Fruit fly (Drosophila melanogaster) whole organism, wandering third instar larva: Measurements from ENCODE around the gene Dronc.

Experiments
- Abd-B ChIP-seq: fragments of >200 bp; optimal IDR thresholded peaks from 2 replicates; lab custom pipeline; 2017; ENCODE audit warnings: missing biosample characterization, missing genetic modification characterization
- CG9705 ChIP-seq: fragments of 200-800 bp; sonication (Bioruptor generic); optimal IDR thresholded peaks from 2 replicates; lab custom pipeline; 2018; ENCODE audit warnings: missing biosample characterization, mild to moderate bottlenecking, missing genetic modification characterization
- CrebA ChIP-seq: fragments of 200-800 bp; sonication (Bioruptor generic); optimal IDR thresholded peaks from 2 replicates; lab custom pipeline; 2016; ENCODE audit warnings: missing biosample characterization, mild to moderate bottlenecking, missing genetic modification characterization, borderline replicate concordance
- Dfd ChIP-seq: fragments of >200 bp; optimal IDR thresholded peaks from 2 replicates; lab custom pipeline; 2017; ENCODE audit warnings: missing biosample characterization, missing genetic modification characterization
- Dif ChIP-seq: fragments of 200-275, 200-300 bp; sonication (Bioruptor generic); optimal IDR thresholded peaks from 2 replicates; lab custom pipeline; 2018; ENCODE audit warnings: missing biosample characterization, missing genetic modification characterization; ENCODE audit not compliant: partially characterized antibody
- GATAd ChIP-seq: sonication (Bioruptor generic); optimal IDR thresholded peaks from 2 replicates; lab custom pipeline; 2016; ENCODE audit warnings: missing biosample characterization, missing genetic modification characterization
- HLH106 ChIP-seq: fragments of 200-800 bp; optimal IDR thresholded peaks from 3 replicates; lab custom pipeline; 2019; ENCODE audit warnings: missing biosample characterization, mild to moderate bottlenecking, missing genetic modification characterization, moderate library complexity
- Hnf4 ChIP-seq: fragments of 200-800 bp; sonication (Bioruptor generic); optimal IDR thresholded peaks from 2 replicates; lab custom pipeline; 2016; ENCODE audit warnings: missing biosample characterization, mild to moderate bottlenecking, missing genetic modification characterization
- Hr78 ChIP-seq: fragments of >200 bp; optimal IDR thresholded peaks from 2 replicates; lab custom pipeline; 2017; ENCODE audit warnings: missing biosample characterization, missing genetic modification characterization
- Hr83 ChIP-seq: fragments of 200-300 bp; sonication (Bioruptor generic); optimal IDR thresholded peaks from 2 replicates; lab custom pipeline; 2016; ENCODE audit warnings: missing biosample characterization, mild to moderate bottlenecking, missing genetic modification characterization, moderate library complexity; ENCODE audit not compliant: poor library complexity, severe bottlenecking
- Jra ChIP-seq: sonication (Bioruptor generic); optimal IDR thresholded peaks from 2 replicates; lab custom pipeline; 2016; ENCODE audit warnings: missing biosample characterization, missing genetic modification characterization
- Mio ChIP-seq: sonication (Bioruptor generic); optimal IDR thresholded peaks from 2 replicates; lab custom pipeline; 2016; ENCODE audit warnings: missing biosample characterization, missing genetic modification characterization
- Myc ChIP-seq: fragments of >200 bp; optimal IDR thresholded peaks from 2 replicates; lab custom pipeline; 2017
- N ChIP-seq: fragments of >200 bp; optimal IDR thresholded peaks from 2 replicates; lab custom pipeline; 2018; ENCODE audit warnings: missing biosample characterization, missing external identifiers, missing genetic modification characterization
- OdsH ChIP-seq: fragments of 200-800 bp; sonication (Bioruptor generic); optimal IDR thresholded peaks from 2 replicates; lab custom pipeline; 2016; ENCODE audit warnings: missing biosample characterization, mild to moderate bottlenecking, missing genetic modification characterization
- Rel ChIP-seq, 2 experiments: fragments of 200-800 bp; sonication (Bioruptor generic) in 1 of 2; optimal IDR thresholded peaks; 2 replicates in 1 of 2; 3 replicates in 1 of 2; lab custom pipeline; 2016 to 2019; ENCODE audit warnings: mild to moderate bottlenecking in 2 of 2, missing biosample characterization in 2 of 2, missing genetic modification characterization in 2 of 2, moderate library complexity in 1 of 2
- Sp1 ChIP-seq: fragments of 200-800 bp; sonication (Bioruptor generic); optimal IDR thresholded peaks from 3 replicates; lab custom pipeline; 2019; ENCODE audit warnings: missing biosample characterization, mild to moderate bottlenecking, missing genetic modification characterization, moderate library complexity
- Vsx2 ChIP-seq: fragments of 200-300, 225-300 bp; sonication (Bioruptor generic); optimal IDR thresholded peaks from 2 replicates; lab custom pipeline; 2018; ENCODE audit warnings: missing biosample characterization, missing genetic modification characterization; ENCODE audit not compliant: partially characterized antibody
- dl ChIP-seq, 2 experiments: fragments of 175-275, 200-275 bp in 1 of 2; fragments of 200-275 bp in 1 of 2; sonication (Bioruptor generic); optimal IDR thresholded peaks; lab custom pipeline; 2018; ENCODE audit warnings: mild to moderate bottlenecking in 2 of 2, missing biosample characterization in 2 of 2, missing genetic modification characterization in 2 of 2, moderate library complexity in 2 of 2; ENCODE audit not compliant: partially characterized antibody in 2 of 2, insufficient read depth in 1 of 2
- dmrt93B ChIP-seq: fragments of 200-800 bp; sonication (Bioruptor generic); optimal IDR thresholded peaks from 2 replicates; lab custom pipeline; 2018; ENCODE audit warnings: missing biosample characterization, mild to moderate bottlenecking, missing genetic modification characterization
- dsf ChIP-seq: sonication (Bioruptor generic); optimal IDR thresholded peaks from 2 replicates; lab custom pipeline; 2016; ENCODE audit warnings: missing biosample characterization, missing genetic modification characterization, borderline replicate concordance
- ey ChIP-seq: fragments of 200-800 bp; sonication (Bioruptor generic); optimal IDR thresholded peaks from 2 replicates; lab custom pipeline; 2016; ENCODE audit warnings: missing biosample characterization, missing genetic modification characterization
- foxo ChIP-seq, 2 experiments: fragments of 200-800 bp; sonication (Bioruptor generic); optimal IDR thresholded peaks; 2 replicates in 1 of 2; 3 replicates in 1 of 2; lab custom pipeline; 2016 to 2017; ENCODE audit warnings: missing biosample characterization in 2 of 2, missing genetic modification characterization in 2 of 2
- fru ChIP-seq: fragments of 200-800 bp; sonication (Bioruptor generic); optimal IDR thresholded peaks from 3 replicates; lab custom pipeline; 2016; ENCODE audit warnings: missing biosample characterization, mild to moderate bottlenecking, missing genetic modification characterization
- h ChIP-seq: fragments of 200-800 bp; sonication (Bioruptor generic); optimal IDR thresholded peaks from 3 replicates; lab custom pipeline; 2016; ENCODE audit warnings: missing biosample characterization, mild to moderate bottlenecking, missing genetic modification characterization
- jim ChIP-seq: fragments of 175-275, 200-325 bp; sonication (Bioruptor generic); optimal IDR thresholded peaks from 2 replicates; lab custom pipeline; 2016; ENCODE audit warnings: missing biosample characterization, mild to moderate bottlenecking, missing genetic modification characterization
- lola ChIP-seq: fragments of >200 bp; optimal IDR thresholded peaks from 2 replicates; lab custom pipeline; 2017; ENCODE audit warnings: missing biosample characterization, missing genetic modification characterization
- pan ChIP-seq: fragments of >200 bp; optimal IDR thresholded peaks from 2 replicates; lab custom pipeline; 2017
- rgr ChIP-seq: fragments of 200-800 bp; sonication (Bioruptor generic); optimal IDR thresholded peaks from 3 replicates; lab custom pipeline; 2016; ENCODE audit warnings: missing biosample characterization, mild to moderate bottlenecking, missing genetic modification characterization
- sv ChIP-seq: fragments of 200-800 bp; sonication (Bioruptor generic); optimal IDR thresholded peaks from 3 replicates; lab custom pipeline; 2016; ENCODE audit warnings: missing biosample characterization, missing genetic modification characterization
- tai ChIP-seq: sonication (Bioruptor generic); optimal IDR thresholded peaks from 2 replicates; lab custom pipeline; 2016; ENCODE audit warnings: missing biosample characterization, missing genetic modification characterization
- usp ChIP-seq: fragments of >200 bp; optimal IDR thresholded peaks from 2 replicates; lab custom pipeline; 2017; ENCODE audit warnings: missing biosample characterization, missing genetic modification characterization
- woc ChIP-seq: sonication (Bioruptor generic); optimal IDR thresholded peaks from 2 replicates; lab custom pipeline; 2016; ENCODE audit warnings: missing biosample characterization, mild to moderate bottlenecking, missing genetic modification characterization

Dronc gene

DNA sequence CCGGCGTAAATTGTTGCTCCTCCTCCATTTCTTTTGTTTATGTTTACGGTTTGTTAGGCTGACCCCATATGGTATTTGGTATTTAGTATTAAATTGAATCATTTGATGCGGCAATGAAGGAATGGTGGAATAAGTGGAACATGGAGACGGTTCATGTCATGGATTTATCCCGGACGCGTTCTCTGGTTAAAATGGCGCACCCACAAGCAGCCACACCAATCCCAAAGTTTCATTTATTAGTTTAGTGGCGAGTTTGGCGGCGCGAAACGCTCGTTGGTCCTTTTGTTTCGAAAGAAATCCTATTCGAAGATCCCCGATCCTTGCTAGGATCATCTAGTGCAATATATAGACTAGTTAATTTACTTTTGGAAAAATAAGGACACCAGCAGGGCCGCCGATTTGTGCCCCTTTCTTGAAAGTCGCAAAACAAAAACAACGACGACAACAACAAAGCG lies at the start of gene Dronc, which contains the start of gene CG6685:
Dronc (plus strand) TSS at position 213 of the 455 bp plus-strand sequence.
CG6685 (minus strand) TSS at position 51 of the 455 bp plus-strand sequence.
- TF ChIP-seq Hr83 (GFP tag; lab: Kevin White, UChicago) (peak; percentile 14), dmrt93B (no peak), ey (no peak), fru (no peak), pan (lab: Kevin White, UChicago) (no peak), tai (GFP tag; lab: Kevin White, UChicago) (no peak), sv (GFP tag; lab: Kevin White, UChicago) (no peak), Jra (GFP tag; lab: Kevin White, UChicago) (no peak), Rel (GFP tag; optimal IDR thresholded peaks at IDR 0.05; lab: Kevin White, UChicago) (no peak), Rel (tag; optimal IDR thresholded peaks at IDR 0.05; lab: Kevin White, UChicago) (peak; percentile 99), HLH106 (tag; lab: Kevin White, UChicago) (peak; percentile 10), Vsx2 (GFP tag; lab: Kevin White, UChicago) (peak; percentile 18), Abd-B (GFP tag; lab: Kevin White, UChicago) (no peak), OdsH (GFP tag; lab: Kevin White, UChicago) (no peak), N (GFP tag; lab: Kevin White, UChicago) (no peak), dsf (GFP tag; lab: Kevin White, UChicago) (no peak)
- TF ChIP-seq, all 38 proteins: peak for 4

DNA sequence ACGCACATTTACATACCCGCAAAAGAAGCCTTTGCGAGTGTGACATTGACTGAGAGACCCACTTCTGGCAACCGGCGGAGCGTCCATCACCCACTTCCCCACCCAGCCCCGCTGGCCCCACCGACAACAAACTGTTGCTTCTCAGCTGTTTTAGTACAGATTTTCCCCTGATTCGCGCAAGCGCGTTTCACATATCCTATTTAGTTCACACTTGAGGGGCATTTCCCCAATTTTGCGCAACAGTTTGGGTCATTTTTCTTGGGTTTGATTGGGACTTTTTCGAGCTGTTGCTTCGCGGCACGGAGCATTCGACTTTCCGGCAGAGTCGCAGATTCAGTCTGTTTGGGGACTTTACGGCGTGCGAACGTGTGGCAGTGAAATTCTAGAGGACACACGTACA lies 41.1 kb upstream of the Dronc start:
- no peak for TF ChIP-seq CG9705 (GFP tag; lab: Kevin White, UChicago)
- no peak for TF ChIP-seq Hnf4 (GFP tag; lab: Kevin White, UChicago)
- no peak for TF ChIP-seq Sp1 (GFP tag; lab: Kevin White, UChicago)
- no peak for TF ChIP-seq Vsx2 (GFP tag; lab: Kevin White, UChicago)
- TF ChIP-seq woc (GFP tag; lab: Kevin White, UChicago), result no peak
- TF ChIP-seq Abd-B (GFP tag; lab: Kevin White, UChicago), result no peak
- no peak for TF ChIP-seq usp
- TF ChIP-seq rgr (GFP tag; lab: Kevin White, UChicago), result no peak
- TF ChIP-seq Dfd (GFP tag; lab: Kevin White, UChicago), result no peak
- no peak for TF ChIP-seq GATAd (GFP tag; lab: Kevin White, UChicago)
- TF ChIP-seq foxo (GFP tag; optimal IDR thresholded peaks at IDR 0.05; lab: Kevin White, UChicago), result no peak
- TF ChIP-seq h (GFP tag; lab: Kevin White, UChicago), result no peak
- no peak for TF ChIP-seq OdsH (GFP tag; lab: Kevin White, UChicago)
- TF ChIP-seq tai (GFP tag; lab: Kevin White, UChicago), result no peak
- TF ChIP-seq Mio (GFP tag; lab: Kevin White, UChicago), result no peak
- no peak for TF ChIP-seq Hr78 (GFP tag; lab: Kevin White, UChicago)
- TF ChIP-seq dl (GFP tag; optimal IDR thresholded peaks at IDR 0.05; lab: Kevin White, UChicago; ENCODE audit: insufficient read depth in 1 of 2, partially characterized antibody in 2 of 2), result no peak

dm6 chr3L:9969158-9969557 lies 879 bp downstream of the Dronc start:
- TF ChIP-seq Sp1 (GFP tag; lab: Kevin White, UChicago), result no peak
- TF ChIP-seq ey, result no peak
- no peak for TF ChIP-seq HLH106 (tag; lab: Kevin White, UChicago)
- no peak for TF ChIP-seq h (GFP tag; lab: Kevin White, UChicago)
- TF ChIP-seq pan (lab: Kevin White, UChicago), result no peak
- TF ChIP-seq Dif (GFP tag; lab: Kevin White, UChicago), result no peak
- TF ChIP-seq Rel (GFP tag; optimal IDR thresholded peaks at IDR 0.05; lab: Kevin White, UChicago), result no peak
- TF ChIP-seq Rel (tag; optimal IDR thresholded peaks at IDR 0.05; lab: Kevin White, UChicago), result no peak
- no peak for TF ChIP-seq dl (GFP tag; optimal IDR thresholded peaks at IDR 0.05; lab: Kevin White, UChicago; ENCODE audit: insufficient read depth in 1 of 2, partially characterized antibody in 2 of 2)
- no peak for TF ChIP-seq tai (GFP tag; lab: Kevin White, UChicago)
- TF ChIP-seq jim (GFP tag; lab: Kevin White, UChicago), result no peak
- TF ChIP-seq dsf (GFP tag; lab: Kevin White, UChicago), result no peak
- TF ChIP-seq CrebA (GFP tag; lab: Kevin White, UChicago), result no peak
- no peak for TF ChIP-seq Myc (lab: Kevin White, UChicago)
- TF ChIP-seq Jra (GFP tag; lab: Kevin White, UChicago), result no peak
- no peak for TF ChIP-seq lola (GFP tag; lab: Kevin White, UChicago)
- TF ChIP-seq Hr78 (GFP tag; lab: Kevin White, UChicago), result no peak
